Worm (Caenorhabditis elegans) whole organism, midembryonic: Measurements from ENCODE around the gene T19D12.10.

Experiments used
- T22C8.4 ChIP-seq: fragments of 200-800 bp; sonication (Bioruptor generic); IDR thresholded peaks from 2 replicates; pipeline ENCODE4 v1.3.6; 2022; ENCODE audit warnings: missing genetic modification characterization, missing compliant biosample characterization
- tab-1 ChIP-seq: fragments of 200-800 bp; sonication (Bioruptor generic); IDR thresholded peaks from 2 replicates; pipeline ENCODE4 v1.3.6; 2022; ENCODE audit warnings: missing genetic modification characterization, missing compliant biosample characterization
- ztf-23 ChIP-seq: fragments of 200-800 bp; sonication (Bioruptor generic); IDR thresholded peaks from 2 replicates; pipeline ENCODE4 v1.3.6; 2022; ENCODE audit warnings: missing genetic modification reagents, missing genetic modification characterization, missing compliant biosample characterization

ce11 chrII:6608626-6609025 is 50.0 kb downstream of the T19D12.10 start:
- TF ChIP-seq T22C8.4 (GFP tag; lab: Robert Waterston, UW) (no peak), tab-1 (GFP tag; lab: Robert Waterston, UW) (no peak), ztf-23 (GFP tag; lab: Robert Waterston, UW) (no peak)
